Fruit fly (Drosophila melanogaster): ENCODE results near the gene CG15571.

DNA sequence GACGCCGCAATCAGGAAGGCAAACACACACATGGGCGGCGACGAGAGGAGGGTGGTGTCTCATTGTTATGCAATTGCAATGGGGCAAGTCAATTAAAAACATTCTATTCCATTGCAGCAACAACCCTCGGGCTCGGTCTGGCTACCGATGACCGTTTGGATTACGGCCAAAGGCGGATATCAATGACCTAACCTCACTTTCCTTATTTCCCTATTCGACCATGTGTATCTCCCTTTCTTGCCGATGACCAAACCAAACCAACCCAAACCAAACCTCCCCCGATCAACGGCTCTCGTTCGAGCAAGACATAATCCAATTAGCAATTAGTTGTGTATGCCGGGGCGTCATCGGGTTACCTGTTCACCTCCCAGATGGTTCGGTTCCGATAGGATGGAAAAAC is 18.4 kb downstream of the CG15571 start:
- TF ChIP-seq CG8478 (optimal IDR thresholded peaks at IDR 0.05) (no peak), CTCF (optimal IDR thresholded peaks at IDR 0.05) (no peak)

Measured in S2 (cell line).